Worm (Caenorhabditis elegans): ENCODE results near the gene F32D1.7.

- no peak for TF ChIP-seq nhr-76 (tag; optimal IDR thresholded peaks at IDR 0.05)
- no peak for TF ChIP-seq mls-2 (tag; optimal IDR thresholded peaks at IDR 0.05)
- TF ChIP-seq pha-4 (tag; optimal IDR thresholded peaks at IDR 0.05): no peak
Measured at ce11 chrV:4341208-4341607, 34.8 kb downstream of the F32D1.7 start, which contains the start of gene glrx-3.
